Worm (Caenorhabditis elegans) whole organism, L1 larva: Measurements from ENCODE around the gene ppk-3.

Experiments used
- ceh-88 ChIP-seq: fragments of 200-800 bp; sonication (Bioruptor generic); IDR thresholded peaks from 2 replicates; pipeline ENCODE4 v1.3.6; 2022; ENCODE audit warnings: missing genetic modification characterization, missing compliant biosample characterization
- isw-1 ChIP-seq: fragments of 200-800 bp; sonication (Bioruptor generic); IDR thresholded peaks from 2 replicates; pipeline ENCODE4 v1.3.6; 2022; ENCODE audit warnings: missing genetic modification characterization, missing compliant biosample characterization

- TF ChIP-seq isw-1 (GFP tag; lab: Robert Waterston, UW) (no peak), ceh-88 (GFP tag; lab: Robert Waterston, UW) (no peak)
These were observed 33.1 kb downstream of the ppk-3 start for ce11 chrX:12942296-12942695.
